Worm (Caenorhabditis elegans) whole organism, L3 larva: ENCODE measurements around the gene C15C8.8.
A peak's percentile ranks its signal among the peaks of the same experiment; 100 is the strongest.

Source experiments
- R02D3.7 ChIP-seq: fragments of 150-350 bp; optimal IDR thresholded peaks from 2 replicates; lab custom pipeline; 2014; ENCODE audit warnings: missing biosample characterization, missing genetic modification characterization
- ZK546.5 ChIP-seq: sonication (generic microtip); optimal IDR thresholded peaks from 2 replicates; lab custom pipeline; 2017; ENCODE audit warnings: missing biosample characterization, missing genetic modification characterization
- aly-2 ChIP-seq: fragments of 150-350 bp; optimal IDR thresholded peaks from 2 replicates; lab custom pipeline; 2014; ENCODE audit warnings: missing biosample characterization, missing genetic modification characterization
- ama-1 ChIP-seq: fragments of 150-350 bp; optimal IDR thresholded peaks from 2 replicates; lab custom pipeline; 2018
- ceh-28 ChIP-seq: fragments of 150-350 bp; optimal IDR thresholded peaks from 2 replicates; lab custom pipeline; 2014; ENCODE audit warnings: missing biosample characterization, missing genetic modification reagents, missing genetic modification characterization
- ceh-82 ChIP-seq: fragments of 150-350 bp; optimal IDR thresholded peaks from 2 replicates; lab custom pipeline; 2014; ENCODE audit warnings: missing biosample characterization, missing genetic modification characterization
- ceh-9 ChIP-seq: sonication (generic microtip); optimal IDR thresholded peaks from 2 replicates; lab custom pipeline; 2018; ENCODE audit warnings: missing biosample characterization, missing genetic modification characterization
- daf-12 ChIP-seq: fragments of 150-350 bp; optimal IDR thresholded peaks from 2 replicates; lab custom pipeline; 2014; ENCODE audit warnings: missing biosample characterization, missing genetic modification reagents, missing genetic modification characterization
- egl-5 ChIP-seq: fragments of 150-350 bp; optimal IDR thresholded peaks from 2 replicates; lab custom pipeline; 2017; ENCODE audit warnings: missing biosample characterization, missing genetic modification reagents, missing genetic modification characterization, inconsistent platforms
- elt-1 ChIP-seq: fragments of 150-350 bp; optimal IDR thresholded peaks from 2 replicates; lab custom pipeline; 2014; ENCODE audit warnings: missing biosample characterization, missing genetic modification characterization
- elt-3 ChIP-seq, 3 experiments: fragments of 150-350 bp in 1 of 3; sonication (generic microtip) in 2 of 3; optimal IDR thresholded peaks; 2 replicates in 2 of 3; 4 replicates in 1 of 3; lab custom pipeline; 2014 to 2017; ENCODE audit warnings: missing biosample characterization in 3 of 3, missing genetic modification characterization in 3 of 3
- eor-1 ChIP-seq, 2 experiments: fragments of 150-350 bp; optimal IDR thresholded peaks; 2 replicates each; lab custom pipeline; 2014 to 2018; ENCODE audit warnings: missing biosample characterization in 2 of 2, missing genetic modification characterization in 2 of 2
- fkh-10 ChIP-seq: sonication (generic microtip); optimal IDR thresholded peaks from 2 replicates; lab custom pipeline; 2017; ENCODE audit warnings: missing biosample characterization, missing genetic modification reagents, missing genetic modification characterization
- fkh-2 ChIP-seq: fragments of 150-350 bp; optimal IDR thresholded peaks from 2 replicates; lab custom pipeline; 2014; ENCODE audit warnings: missing biosample characterization, missing genetic modification reagents, missing genetic modification characterization
- fos-1 ChIP-seq: fragments of 150-350 bp; optimal IDR thresholded peaks from 2 replicates; lab custom pipeline; 2014; ENCODE audit warnings: missing biosample characterization, missing genetic modification characterization
- hmg-11 ChIP-seq: sonication (generic microtip); optimal IDR thresholded peaks from 2 replicates; lab custom pipeline; 2016; ENCODE audit warnings: missing genetic modification characterization, missing compliant biosample characterization
- jun-1 ChIP-seq: fragments of 150-350 bp; optimal IDR thresholded peaks from 2 replicates; lab custom pipeline; 2014; ENCODE audit warnings: missing biosample characterization, missing genetic modification reagents, missing genetic modification characterization
- lsy-12 ChIP-seq: sonication (generic microtip); optimal IDR thresholded peaks from 2 replicates; lab custom pipeline; 2016; ENCODE audit warnings: mild to moderate bottlenecking, missing genetic modification characterization, missing compliant biosample characterization
- mdl-1 ChIP-seq: fragments of 150-350 bp; optimal IDR thresholded peaks from 2 replicates; lab custom pipeline; 2014; ENCODE audit warnings: missing biosample characterization, missing genetic modification characterization
- mml-1 ChIP-seq: fragments of 150-350 bp; sonication (generic microtip); optimal IDR thresholded peaks from 3 replicates; lab custom pipeline; 2014; ENCODE audit warnings: missing biosample characterization, missing genetic modification characterization
- nfya-1 ChIP-seq: sonication (generic microtip); optimal IDR thresholded peaks from 2 replicates; lab custom pipeline; 2017; ENCODE audit warnings: missing genetic modification characterization, mild to moderate bottlenecking, missing compliant biosample characterization, antibody characterized with exemption, moderate library complexity; ENCODE audit not compliant: insufficient read depth
- nhr-11 ChIP-seq: fragments of 150-350 bp; optimal IDR thresholded peaks from 2 replicates; lab custom pipeline; 2014; ENCODE audit warnings: missing biosample characterization, missing genetic modification characterization
- nhr-12 ChIP-seq: fragments of 150-350 bp; optimal IDR thresholded peaks from 2 replicates; lab custom pipeline; 2014; ENCODE audit warnings: missing biosample characterization, missing genetic modification characterization
- nhr-237 ChIP-seq: fragments of 150-350 bp; optimal IDR thresholded peaks from 2 replicates; lab custom pipeline; 2014; ENCODE audit warnings: missing biosample characterization, missing genetic modification characterization
- nhr-28 ChIP-seq: fragments of 150-350 bp; optimal IDR thresholded peaks from 2 replicates; lab custom pipeline; 2014; ENCODE audit warnings: missing biosample characterization, missing genetic modification characterization
- nhr-43 ChIP-seq: sonication (generic microtip); optimal IDR thresholded peaks from 2 replicates; lab custom pipeline; 2016; ENCODE audit warnings: mild to moderate bottlenecking, missing genetic modification characterization, missing compliant biosample characterization; ENCODE audit not compliant: poor library complexity, severe bottlenecking
- nhr-67 ChIP-seq: fragments of 150-350 bp; optimal IDR thresholded peaks from 2 replicates; lab custom pipeline; 2014; ENCODE audit warnings: missing biosample characterization, missing genetic modification characterization
- nhr-76 ChIP-seq: fragments of 150-350 bp; sonication (generic microtip); optimal IDR thresholded peaks from 5 replicates; lab custom pipeline; 2014; ENCODE audit warnings: missing biosample characterization, missing genetic modification characterization
- nhr-77 ChIP-seq: fragments of 150-350 bp; optimal IDR thresholded peaks from 2 replicates; lab custom pipeline; 2014; ENCODE audit warnings: missing biosample characterization, missing genetic modification characterization
- pha-4 ChIP-seq: fragments of 150-350 bp; optimal IDR thresholded peaks from 2 replicates; lab custom pipeline; 2014; ENCODE audit warnings: missing biosample characterization, missing genetic modification reagents, missing genetic modification characterization
- pqm-1 ChIP-seq: fragments of 150-350 bp; optimal IDR thresholded peaks from 2 replicates; lab custom pipeline; 2017; ENCODE audit warnings: missing biosample characterization, missing genetic modification characterization, inconsistent platforms
- sea-2 ChIP-seq: fragments of 150-350 bp; sonication (generic microtip); optimal IDR thresholded peaks from 4 replicates; lab custom pipeline; 2014; ENCODE audit warnings: missing biosample characterization, missing genetic modification reagents, missing genetic modification characterization
- skn-1 ChIP-seq: fragments of 150-350 bp; optimal IDR thresholded peaks from 2 replicates; lab custom pipeline; 2014; ENCODE audit warnings: missing biosample characterization, missing genetic modification characterization
- unc-39 ChIP-seq: sonication (generic microtip); optimal IDR thresholded peaks from 4 replicates; lab custom pipeline; 2017; ENCODE audit warnings: missing biosample characterization, missing genetic modification characterization
- unc-62 ChIP-seq: fragments of 150-350 bp; sonication (generic microtip); optimal IDR thresholded peaks from 4 replicates; lab custom pipeline; 2014; ENCODE audit warnings: missing biosample characterization, missing genetic modification reagents, missing genetic modification characterization
- zag-1 ChIP-seq: fragments of 150-350 bp; optimal IDR thresholded peaks from 2 replicates; lab custom pipeline; 2014; ENCODE audit warnings: missing biosample characterization, missing genetic modification characterization
- ztf-11 ChIP-seq: fragments of 150-350 bp; optimal IDR thresholded peaks from 2 replicates; lab custom pipeline; 2014; ENCODE audit warnings: missing biosample characterization, missing genetic modification characterization

C15C8.8 gene

DNA sequence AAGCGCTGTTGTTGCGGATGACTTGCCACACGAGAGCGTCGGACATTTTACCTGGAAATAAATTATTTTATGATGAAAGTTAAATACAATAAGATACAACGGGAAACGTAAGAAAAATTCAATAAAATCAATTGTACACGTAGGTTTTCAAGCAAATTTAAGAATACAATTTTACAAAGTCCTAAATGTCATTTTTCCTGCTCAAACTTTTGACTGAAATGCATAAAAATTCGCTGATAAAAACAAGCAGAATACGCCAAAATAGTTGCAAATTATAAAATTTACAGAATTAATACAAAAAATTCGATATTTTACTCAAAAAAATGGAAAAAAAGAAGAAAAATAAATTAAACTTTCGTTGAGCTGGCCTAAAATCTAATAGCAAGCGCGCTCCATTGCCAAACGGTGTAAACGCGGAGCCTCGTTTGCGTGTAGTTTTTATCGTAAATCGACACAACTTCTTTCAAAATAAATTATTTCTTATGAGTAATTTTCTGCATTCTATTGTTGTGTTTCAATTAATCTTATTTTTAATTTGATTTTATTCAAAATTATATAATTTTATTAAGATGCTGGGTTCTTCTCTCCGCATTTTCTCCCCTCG is 24.1 kb downstream of the C15C8.8 start, which contains the start of the genes rpl-28 and mrpl-49 (continued):
- TF ChIP-seq egl-5 (tag; lab: Kevin White, UChicago) (peak; percentile 95), unc-62 (GFP tag; lab: Kevin White, UChicago) (no peak), aly-2 (tag; lab: Kevin White, UChicago) (no peak), ceh-82 (no peak), pha-4 (tag; lab: Kevin White, UChicago) (peak; percentile 98), daf-12 (tag; lab: Kevin White, UChicago) (no peak), fkh-2 (tag; lab: Kevin White, UChicago) (no peak), zag-1 (no peak), ztf-11 (no peak), pqm-1 (tag; lab: Kevin White, UChicago) (peak; percentile 68), nfya-1 (peak; percentile 89), mdl-1 (tag; lab: Kevin White, UChicago) (no peak), mml-1 (no peak), fkh-10 (GFP tag; lab: Kevin White, UChicago) (peak; percentile 49), jun-1 (tag; lab: Kevin White, UChicago) (peak; percentile 38), nhr-237 (tag; lab: Kevin White, UChicago) (no peak), nhr-11 (tag; lab: Kevin White, UChicago) (peak; percentile 48), eor-1 (tag; optimal IDR thresholded peaks at IDR 0.05; lab: Kevin White, UChicago) (no peak), elt-3 (tag; optimal IDR thresholded peaks at IDR 0.05; lab: Kevin White, UChicago) (no peak), nhr-77 (no peak), sea-2 (GFP tag; lab: Kevin White, UChicago) (no peak), ama-1 (lab: Kevin White, UChicago) (peak; percentile 4)

ce11 chrV:12727104-12727637 is 25.1 kb downstream of the C15C8.8 start, which contains the start of gene R11D1.13:
TSS of gene R11D1.13 (plus strand) at chrV:12727154.
- TF ChIP-seq R02D3.7: no peak
- TF ChIP-seq nhr-28 (tag; lab: Kevin White, UChicago): no peak
- no peak for TF ChIP-seq pqm-1 (tag; lab: Kevin White, UChicago)
- TF ChIP-seq nhr-76 (tag; lab: Kevin White, UChicago): no peak

- TF ChIP-seq nhr-12 (no peak), ceh-82 (no peak), ZK546.5 (tag; lab: Kevin White, UChicago) (no peak), jun-1 (tag; lab: Kevin White, UChicago) (no peak), nhr-67 (tag; lab: Kevin White, UChicago) (no peak), ztf-11 (no peak), nfya-1 (no peak), daf-12 (tag; lab: Kevin White, UChicago) (no peak), nhr-43 (tag; lab: Kevin White, UChicago) (no peak), mml-1 (no peak), ceh-9 (tag; lab: Kevin White, UChicago) (no peak), pqm-1 (tag; lab: Kevin White, UChicago) (no peak), ama-1 (lab: Kevin White, UChicago) (no peak), fos-1 (no peak), fkh-2 (tag; lab: Kevin White, UChicago) (no peak), elt-1 (tag; lab: Kevin White, UChicago) (no peak), unc-39 (tag; lab: Kevin White, UChicago) (no peak), hmg-11 (tag; lab: Kevin White, UChicago) (no peak), ceh-28 (no peak)
Measured at ce11 chrV:12725893-12726292, 26.4 kb downstream of the C15C8.8 start, which contains the start of gene R11D1.12. TSS of gene R11D1.12 (minus strand) at chrV:12725993.

DNA sequence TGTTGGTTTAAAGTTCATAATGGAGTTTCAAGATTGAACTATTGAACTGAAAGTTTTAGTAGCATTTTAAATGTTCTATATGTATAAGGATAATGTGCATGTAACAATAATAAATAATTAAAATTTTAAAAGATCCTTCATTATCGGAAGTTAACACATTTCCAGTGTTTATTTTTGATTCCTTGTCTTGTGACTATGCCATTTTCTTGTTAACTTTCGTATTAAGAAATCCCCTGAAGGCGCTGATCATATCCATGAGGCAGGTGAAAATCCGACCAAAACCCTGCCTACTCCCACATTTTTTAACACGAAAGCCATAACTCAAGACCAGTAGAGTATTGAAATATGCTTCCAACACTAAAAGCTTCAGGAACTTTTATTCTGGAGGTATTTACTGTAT is 32.6 kb downstream of the C15C8.8 start, which contains the start of gene R11D1.7:
Gene R11D1.7, plus strand, starts transcription at position 301 of the 400 bp plus-strand sequence.
- TF ChIP-seq nhr-43 (tag; lab: Kevin White, UChicago) (no peak), lsy-12 (no peak), egl-5 (tag; lab: Kevin White, UChicago) (no peak), skn-1 (no peak), elt-3 (tag; optimal IDR thresholded peaks at IDR 0.05; lab: Kevin White, UChicago) (no peak), eor-1 (tag; optimal IDR thresholded peaks at IDR 0.05; lab: Kevin White, UChicago) (no peak), pqm-1 (tag; lab: Kevin White, UChicago) (no peak), nhr-11 (tag; lab: Kevin White, UChicago) (no peak)
